Fruit fly (Drosophila melanogaster): ENCODE results near the gene CG6845.

CG6845 gene

DNA sequence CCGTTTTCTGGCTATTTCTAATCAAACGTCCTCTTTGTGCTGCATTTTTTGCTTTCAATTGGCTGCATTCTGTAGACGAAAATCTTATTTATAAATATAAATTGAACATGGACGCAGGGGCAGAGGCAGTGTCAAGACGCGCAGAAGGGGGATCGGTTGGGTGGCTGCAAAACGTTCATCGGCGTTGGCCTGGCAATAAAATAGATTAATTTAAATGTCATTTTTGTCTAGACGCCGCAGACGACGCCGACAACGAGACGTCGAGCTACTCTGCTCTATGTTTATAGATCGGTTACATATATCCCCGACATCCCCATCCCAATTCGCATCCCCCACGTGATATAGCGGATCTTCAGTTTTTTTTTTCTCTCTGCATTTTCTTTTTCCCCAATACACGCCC is 12.8 kb upstream of the CG6845 start (continued):
- TF ChIP-seq CG8290 (GFP tag; optimal IDR thresholded peaks at IDR 0.05): no peak
- TF ChIP-seq CG8290 (tag; optimal IDR thresholded peaks at IDR 0.05): no peak
- TF ChIP-seq emc (GFP tag; optimal IDR thresholded peaks at IDR 0.05): no peak
- TF ChIP-seq peb (GFP tag; IDR thresholded peaks at IDR 0.05): no peak
- peak; percentile 29; the same call in 1 of the 2 replicates for TF ChIP-seq Rfx (GFP tag; IDR thresholded peaks at IDR 0.05)
- TF ChIP-seq dm (GFP tag; optimal IDR thresholded peaks at IDR 0.05): no peak
- TF ChIP-seq CG3281 (GFP tag; optimal IDR thresholded peaks at IDR 0.05): no peak
- no peak for TF ChIP-seq HLHmδ (GFP tag; optimal IDR thresholded peaks at IDR 0.05)
- no peak for TF ChIP-seq CG1832 (GFP tag; optimal IDR thresholded peaks at IDR 0.05)
- TF ChIP-seq CG16779 (GFP tag; IDR thresholded peaks at IDR 0.05): no peak
- TF ChIP-seq CG13894 (tag; optimal IDR thresholded peaks at IDR 0.05): no peak
- no peak for TF ChIP-seq Ssrp (tag; optimal IDR thresholded peaks at IDR 0.05)
- no peak for TF ChIP-seq CG5245 (GFP tag; optimal IDR thresholded peaks at IDR 0.05)
- no peak for TF ChIP-seq kay (GFP tag; optimal IDR thresholded peaks at IDR 0.05)
- no peak for TF ChIP-seq Lpt (GFP tag; optimal IDR thresholded peaks at IDR 0.05)
- no peak for TF ChIP-seq Dll (GFP tag; IDR thresholded peaks at IDR 0.05; ENCODE audit: partially characterized antibody)
- peak; percentile 36; the same call in 1 of the 2 replicates for TF ChIP-seq chm (GFP tag; IDR thresholded peaks at IDR 0.05)
- TF ChIP-seq chinmo (GFP tag; IDR thresholded peaks at IDR 0.05; ENCODE audit: partially characterized antibody): 0 out of 4 replicates have a peak, but pooled peaks have one; percentile 5
- no peak for TF ChIP-seq ro (GFP tag; IDR thresholded peaks at IDR 0.05)
- no peak for TF ChIP-seq mirr (GFP tag; optimal IDR thresholded peaks at IDR 0.05)
- TF ChIP-seq CG11456 (GFP tag; IDR thresholded peaks at IDR 0.05): no peak

DNA sequence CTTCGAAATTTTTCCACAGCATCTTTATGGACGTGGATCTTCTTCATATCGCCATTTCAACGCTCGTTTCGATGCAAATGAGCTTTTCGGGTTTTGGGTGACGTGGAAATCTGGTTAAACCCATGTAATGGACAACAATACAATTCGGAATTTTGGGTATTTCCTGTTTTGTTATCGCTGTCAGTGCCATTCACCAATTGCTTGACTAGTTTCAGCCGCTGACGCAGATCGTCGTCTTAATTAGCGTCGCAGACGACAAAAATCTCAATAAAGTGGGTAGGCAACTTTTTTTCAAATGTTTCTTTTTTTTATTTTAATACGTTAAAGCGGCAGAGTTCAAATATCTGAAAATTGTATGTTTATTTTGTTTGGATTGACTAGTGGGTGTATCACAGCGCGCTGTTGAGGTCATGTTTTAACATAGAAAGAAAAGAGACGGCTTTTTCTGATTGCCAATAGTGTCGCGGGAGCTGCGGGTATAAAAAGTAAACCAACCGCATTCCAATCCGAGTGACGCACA is 12.4 kb upstream of the CG6845 start:
- no peak for TF ChIP-seq CG34224 (GFP tag; IDR thresholded peaks at IDR 0.05; ENCODE audit: partially characterized antibody)
- peak; percentile 80 for TF ChIP-seq abd-A (tag; optimal IDR thresholded peaks at IDR 0.05)
- TF ChIP-seq CG4360 (GFP tag; IDR thresholded peaks at IDR 0.05): no peak
- no peak for TF ChIP-seq CG33557 (GFP tag; optimal IDR thresholded peaks at IDR 0.05)
- peak; percentile 19 for TF ChIP-seq hkb (optimal IDR thresholded peaks at IDR 0.05)
- no peak for TF ChIP-seq hkb (GFP tag; IDR thresholded peaks at IDR 0.05)
- TF ChIP-seq Awh (GFP tag; IDR thresholded peaks at IDR 0.05): peak; percentile 69; the same call in 1 of the 2 replicates
- TF ChIP-seq CG10543 (GFP tag; optimal IDR thresholded peaks at IDR 0.05): peak; percentile 12
- TF ChIP-seq Lpt (GFP tag; optimal IDR thresholded peaks at IDR 0.05): no peak
- TF ChIP-seq psq (GFP tag; optimal IDR thresholded peaks at IDR 0.05): no peak
- TF ChIP-seq CG3065 (GFP tag; optimal IDR thresholded peaks at IDR 0.05): no peak
- peak; percentile 42; the same call in 1 of the 4 replicates for TF ChIP-seq chinmo (GFP tag; IDR thresholded peaks at IDR 0.05; ENCODE audit: partially characterized antibody)
- no peak for TF ChIP-seq ac (GFP tag; optimal IDR thresholded peaks at IDR 0.05)
- no peak; the same call in 2 of the 3 replicates for TF ChIP-seq Doc3 (GFP tag; IDR thresholded peaks at IDR 0.05; ENCODE audit: partially characterized antibody)
- TF ChIP-seq Camta (GFP tag; optimal IDR thresholded peaks at IDR 0.05): no peak
- TF ChIP-seq Eip74EF (GFP tag; optimal IDR thresholded peaks at IDR 0.05): peak in 1 of 2 experiments; percentile 71
- TF ChIP-seq ci (GFP tag; IDR thresholded peaks at IDR 0.05): no peak
- no peak for TF ChIP-seq gro (GFP tag; optimal IDR thresholded peaks at IDR 0.05)
- no peak for TF ChIP-seq CG17328 (GFP tag; IDR thresholded peaks at IDR 0.05)
- no peak for TF ChIP-seq pros (GFP tag; optimal IDR thresholded peaks at IDR 0.05)
- TF ChIP-seq Sry-δ (GFP tag; optimal IDR thresholded peaks at IDR 0.05): no peak
- no peak for TF ChIP-seq CG15601 (tag; optimal IDR thresholded peaks at IDR 0.05)
- no peak for TF ChIP-seq Hr39 (optimal IDR thresholded peaks at IDR 0.05)
- peak; percentile 90 for TF ChIP-seq sd (tag; optimal IDR thresholded peaks at IDR 0.05)
- peak; percentile 31 for TF ChIP-seq Med (GFP tag)
- peak in 1 of 2 experiments; percentile 29 for TF ChIP-seq eve (GFP tag; optimal IDR thresholded peaks at IDR 0.05)
- no peak for TF ChIP-seq CG11093 (GFP tag; IDR thresholded peaks at IDR 0.05)
- TF ChIP-seq CG1529 (GFP tag; optimal IDR thresholded peaks at IDR 0.05): no peak
- no peak for TF ChIP-seq Ets97D (GFP tag; optimal IDR thresholded peaks at IDR 0.05)
- TF ChIP-seq luna (GFP tag; optimal IDR thresholded peaks at IDR 0.05): no peak

All from whole organism, embryonic.